Worm (Caenorhabditis elegans) whole organism, young adult: ENCODE results near the gene emb-4.
A peak's percentile ranks its signal among the peaks of the same experiment; 100 is the strongest.

Experiments
- B0261.1 ChIP-seq: sonication (generic microtip); optimal IDR thresholded peaks from 2 replicates; lab custom pipeline; 2016; ENCODE audit warnings: mild to moderate bottlenecking, missing genetic modification characterization, moderate library complexity, missing compliant biosample characterization
- C06A6.2 ChIP-seq: fragments of 200-800 bp; sonication (Bioruptor generic); conservative IDR thresholded peaks from 2 replicates; pipeline ENCODE4 v1.3.6; 2022; ENCODE audit warnings: missing genetic modification characterization, missing compliant biosample characterization
- C17E4.6 ChIP-seq: fragments of 200-800 bp; sonication (Bioruptor generic); IDR thresholded peaks from 2 replicates; pipeline ENCODE4 v1.3.6; 2022; ENCODE audit warnings: missing genetic modification reagents, missing genetic modification characterization, missing compliant biosample characterization
- F33H1.4 ChIP-seq: fragments of 200-800 bp; sonication (Bioruptor generic); IDR thresholded peaks from 2 replicates; pipeline ENCODE4 v1.3.6; 2022; ENCODE audit warnings: missing genetic modification reagents, missing genetic modification characterization, missing compliant biosample characterization
- F49E8.2 ChIP-seq: sonication (generic microtip); optimal IDR thresholded peaks from 3 replicates; lab custom pipeline; 2017; ENCODE audit warnings: missing genetic modification characterization, mild to moderate bottlenecking, missing compliant biosample characterization, antibody characterized with exemption, moderate library complexity; ENCODE audit not compliant: insufficient read depth
- K12H6.12 ChIP-seq: fragments of 200-800 bp; sonication (Bioruptor generic); optimal IDR thresholded peaks from 2 replicates; lab custom pipeline; 2018; ENCODE audit warnings: mild to moderate bottlenecking, missing genetic modification characterization, missing compliant biosample characterization
- Y56A3A.18 ChIP-seq: fragments of 200-800 bp; sonication (Bioruptor generic); IDR thresholded peaks from 2 replicates; pipeline ENCODE4 v1.3.6; 2022; ENCODE audit warnings: missing genetic modification reagents, missing genetic modification characterization, missing compliant biosample characterization
- ama-1 ChIP-seq, 3 experiments: fragments of 150-350 bp in 1 of 3; sonication (generic microtip) in 2 of 3; optimal IDR thresholded peaks; 2 replicates each; lab custom pipeline; 2014 to 2018; ENCODE audit warnings: missing biosample characterization in 2 of 3, missing genetic modification characterization in 2 of 3, missing genetic modification reagents in 2 of 3
- aptf-3 ChIP-seq: fragments of 200-800 bp; sonication (Bioruptor generic); IDR thresholded peaks from 2 replicates; pipeline ENCODE4 v1.3.6; 2022; ENCODE audit warnings: missing genetic modification characterization, missing compliant biosample characterization
- ccch-3 ChIP-seq: fragments of 200-800 bp; sonication (Bioruptor generic); optimal IDR thresholded peaks from 2 replicates; lab custom pipeline; 2018; ENCODE audit warnings: mild to moderate bottlenecking, missing genetic modification characterization, missing compliant biosample characterization
- cebp-1 ChIP-seq, 2 experiments: fragments of 200-800 bp in 1 of 2; sonication (Bioruptor generic) in 1 of 2; sonication (generic microtip) in 1 of 2; IDR thresholded peaks in 1 of 2; optimal IDR thresholded peaks in 1 of 2; 2 replicates each; pipeline versions ENCODE4 v1.3.6 to Lab custom; 2017 to 2022; ENCODE audit warnings: missing compliant biosample characterization in 2 of 2, missing genetic modification characterization in 2 of 2, mild to moderate bottlenecking in 1 of 2, missing genetic modification reagents in 1 of 2, moderate library complexity in 1 of 2
- ceh-27 ChIP-seq: fragments of 200-800 bp; sonication (Bioruptor generic); optimal IDR thresholded peaks from 2 replicates; lab custom pipeline; 2018; ENCODE audit warnings: mild to moderate bottlenecking, missing genetic modification characterization, moderate library complexity, missing compliant biosample characterization
- chd-7 ChIP-seq: sonication (generic microtip); optimal IDR thresholded peaks from 2 replicates; lab custom pipeline; 2016; ENCODE audit warnings: mild to moderate bottlenecking, missing genetic modification characterization, moderate library complexity, missing compliant biosample characterization
- efl-1 ChIP-seq: fragments of 150-350 bp; optimal IDR thresholded peaks from 2 replicates; lab custom pipeline; 2014; ENCODE audit warnings: missing biosample characterization, missing genetic modification reagents, missing genetic modification characterization
- hmg-1.2 ChIP-seq: fragments of 200-800 bp; sonication (Bioruptor generic); IDR thresholded peaks from 2 replicates; pipeline ENCODE4 v1.3.6; 2022; ENCODE audit warnings: missing genetic modification reagents, missing genetic modification characterization, missing compliant biosample characterization
- let-526 ChIP-seq: fragments of 200-800 bp; sonication (Bioruptor generic); IDR thresholded peaks from 2 replicates; pipeline ENCODE4 v1.3.6; 2022; ENCODE audit warnings: missing genetic modification reagents, missing genetic modification characterization, missing compliant biosample characterization
- lin-35 ChIP-seq, 3 experiments: fragments of 150-350 bp in 2 of 3; sonication (generic microtip) in 1 of 3; optimal IDR thresholded peaks; 2 replicates each; lab custom pipeline; 2014 to 2018; ENCODE audit warnings: missing biosample characterization in 3 of 3, missing genetic modification characterization in 3 of 3, missing genetic modification reagents in 3 of 3
- mxl-1 ChIP-seq: sonication (generic microtip); optimal IDR thresholded peaks from 2 replicates; lab custom pipeline; 2016; ENCODE audit warnings: missing genetic modification characterization, missing compliant biosample characterization
- nhr-120 ChIP-seq: fragments of 200-800 bp; sonication (Bioruptor generic); IDR thresholded peaks from 2 replicates; pipeline ENCODE4 v1.3.6; 2022; ENCODE audit warnings: missing genetic modification characterization, missing compliant biosample characterization
- nhr-80 ChIP-seq: sonication (generic microtip); optimal IDR thresholded peaks from 2 replicates; lab custom pipeline; 2016; ENCODE audit warnings: missing genetic modification characterization, missing compliant biosample characterization
- rcor-1 ChIP-seq: fragments of 200-800 bp; sonication (Bioruptor generic); IDR thresholded peaks from 2 replicates; pipeline ENCODE4 v1.3.6; 2022; ENCODE audit warnings: missing genetic modification reagents, missing genetic modification characterization, missing compliant biosample characterization
- snpc-1.1 ChIP-seq: sonication (generic microtip); optimal IDR thresholded peaks from 2 replicates; lab custom pipeline; 2017; ENCODE audit warnings: missing genetic modification characterization, mild to moderate bottlenecking, missing compliant biosample characterization, antibody characterized with exemption, moderate library complexity, missing genotype, missing genetic modification reagents; ENCODE audit not compliant: insufficient read depth
- snpc-3.4 ChIP-seq: sonication (generic microtip); optimal IDR thresholded peaks from 2 replicates; lab custom pipeline; 2017; ENCODE audit warnings: missing genetic modification characterization, mild to moderate bottlenecking, missing compliant biosample characterization, antibody characterized with exemption, moderate library complexity, missing genotype, missing genetic modification reagents
- snpc-4 ChIP-seq, 5 experiments: fragments of 150-350 bp in 1 of 5; sonication (generic microtip) in 4 of 5; optimal IDR thresholded peaks; 2 replicates each; lab custom pipeline; 2014 to 2018; ENCODE audit warnings: missing genetic modification characterization in 5 of 5, missing biosample characterization in 3 of 5, antibody characterized with exemption in 2 of 5, mild to moderate bottlenecking in 2 of 5, missing compliant biosample characterization in 2 of 5, missing genotype in 2 of 5, moderate library complexity in 2 of 5, missing genetic modification reagents in 1 of 5
- sptf-2 ChIP-seq: fragments of 200-800 bp; sonication (Bioruptor generic); optimal IDR thresholded peaks from 2 replicates; lab custom pipeline; 2018; ENCODE audit warnings: mild to moderate bottlenecking, missing genetic modification characterization, missing compliant biosample characterization
- tlf-1 ChIP-seq: fragments of 200-800 bp; sonication (Bioruptor generic); optimal IDR thresholded peaks from 2 replicates; lab custom pipeline; 2018; ENCODE audit warnings: mild to moderate bottlenecking, missing genetic modification characterization, missing compliant biosample characterization
- zfh-2 ChIP-seq: fragments of 200-800 bp; sonication (Bioruptor generic); conservative IDR thresholded peaks from 2 replicates; pipeline ENCODE4 v1.3.6; 2022; ENCODE audit warnings: missing genetic modification reagents, missing genetic modification characterization, missing compliant biosample characterization
- ztf-26 ChIP-seq: sonication (generic microtip); optimal IDR thresholded peaks from 2 replicates; lab custom pipeline; 2017; ENCODE audit warnings: missing genetic modification characterization, missing compliant biosample characterization
- ztf-3 ChIP-seq: fragments of 200-800 bp; sonication (Bioruptor generic); optimal IDR thresholded peaks from 2 replicates; lab custom pipeline; 2018; ENCODE audit warnings: mild to moderate bottlenecking, missing genetic modification characterization, missing compliant biosample characterization

emb-4 gene

DNA sequence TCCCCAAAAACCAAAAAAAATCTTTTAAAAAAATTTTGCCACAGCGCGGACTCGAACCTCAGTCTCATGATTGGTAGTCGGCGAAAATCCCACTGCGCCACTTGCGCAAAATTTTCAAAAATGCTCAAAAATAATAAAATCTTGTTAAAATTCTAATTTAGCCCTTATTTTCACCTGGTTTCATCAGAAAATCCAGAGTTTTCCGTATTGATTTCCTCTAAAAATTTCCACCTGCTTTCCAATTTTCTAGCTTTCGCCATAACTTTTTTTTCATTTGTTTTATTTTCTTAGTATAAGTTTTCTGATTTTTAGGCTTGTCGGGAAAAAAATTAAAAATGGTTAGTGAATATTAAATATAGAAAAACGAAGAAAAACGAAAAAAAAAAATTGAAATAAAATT, 67.4 kb downstream of the emb-4 start:
- TF ChIP-seq chd-7 (tag; lab: Kevin White, UChicago) (no peak), C17E4.6 (GFP tag; lab: Robert Waterston, UW) (no peak)

DNA sequence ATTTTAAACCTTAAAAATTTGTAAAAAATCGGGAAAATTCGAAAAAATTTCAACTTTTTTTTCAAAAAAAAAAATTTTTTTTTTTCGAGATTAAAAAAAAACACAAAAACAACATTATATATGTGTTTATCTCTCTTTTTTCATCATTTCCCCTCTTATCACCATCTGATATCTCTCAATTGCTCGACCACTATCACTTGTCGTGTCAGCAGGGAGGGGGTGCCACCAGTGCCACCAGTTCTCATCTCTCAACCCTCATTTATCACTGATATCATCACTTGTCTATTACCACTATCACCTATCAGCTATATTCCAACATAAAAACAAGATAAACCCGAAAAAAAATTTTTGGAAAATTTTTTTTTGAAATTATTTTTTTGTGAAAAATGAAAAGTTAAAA, 68.3 kb downstream of the emb-4 start:
- peak; percentile 5 for TF ChIP-seq nhr-80
- no peak for TF ChIP-seq ccch-3 (GFP tag; lab: Kevin White, UChicago)
- TF ChIP-seq, all 124 proteins: peak for 1

DNA sequence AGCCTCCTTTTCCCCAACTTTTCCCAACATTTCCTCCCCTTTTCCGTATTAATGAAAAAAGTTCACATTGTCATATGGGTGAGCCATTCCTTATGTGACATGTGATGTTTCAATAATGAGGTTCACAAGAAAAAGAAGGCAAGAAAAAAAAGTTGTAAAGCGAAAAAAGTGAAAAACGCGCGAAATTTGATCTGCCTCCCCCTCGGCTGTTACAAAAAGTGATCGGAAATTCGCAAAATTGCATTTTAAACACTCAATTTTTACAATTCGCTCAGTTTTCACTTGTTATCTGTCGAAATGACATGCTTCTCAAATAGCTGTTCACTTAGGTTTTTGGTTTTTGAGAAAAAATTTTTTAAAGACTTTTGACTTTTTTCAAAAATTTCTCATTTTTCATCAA, 73.2 kb downstream of the emb-4 start:
- TF ChIP-seq ama-1 (optimal IDR thresholded peaks at IDR 0.05; lab: Kevin White, UChicago) (no peak), ama-1 (GFP tag; optimal IDR thresholded peaks at IDR 0.05; lab: Kevin White, UChicago) (no peak), snpc-1.1 (no peak), K12H6.12 (tag; lab: Kevin White, UChicago) (no peak), lin-35 (GFP tag; optimal IDR thresholded peaks at IDR 0.05; lab: Kevin White, UChicago) (no peak), ceh-27 (GFP tag; lab: Kevin White, UChicago) (no peak), ztf-26 (tag; lab: Kevin White, UChicago) (no peak), nhr-120 (GFP tag; lab: Robert Waterston, UW) (no peak), rcor-1 (no peak), zfh-2 (GFP tag; lab: Robert Waterston, UW) (no peak), mxl-1 (tag; lab: Kevin White, UChicago) (no peak), cebp-1 (GFP tag; IDR thresholded peaks at IDR 0.05; lab: Robert Waterston, UW) (no peak), cebp-1 (tag; optimal IDR thresholded peaks at IDR 0.05; lab: Kevin White, UChicago) (no peak), ztf-3 (no peak)
- TF ChIP-seq, all 124 proteins: peak for 0

DNA sequence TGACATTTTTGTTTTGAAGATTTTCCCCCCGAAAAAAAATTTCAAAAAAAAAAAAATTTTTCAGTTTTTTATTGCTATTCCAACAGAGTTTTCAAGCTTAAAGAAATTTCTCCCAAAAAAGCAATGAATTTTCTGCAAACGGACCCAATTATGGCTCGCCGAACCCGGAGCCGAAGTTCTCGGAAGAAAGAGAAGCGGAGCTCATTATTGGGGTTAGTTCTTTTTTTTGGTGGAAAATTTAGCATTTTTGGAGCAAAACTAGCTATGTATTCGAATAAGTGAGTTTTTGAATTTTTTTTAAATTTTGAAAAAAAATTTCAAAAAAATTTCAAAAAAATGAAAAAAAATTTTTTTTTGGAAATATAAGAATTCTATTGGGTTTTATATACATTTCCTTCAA, 75.1 kb downstream of the emb-4 start, which contains the start of gene ncs-5:
TSS of gene ncs-5 (plus strand) at position 124 of the 400 bp plus-strand sequence.
- TF ChIP-seq F33H1.4 (GFP tag; lab: Robert Waterston, UW) (no peak), hmg-1.2 (GFP tag; lab: Robert Waterston, UW) (no peak), snpc-3.4 (tag; lab: Kevin White, UChicago) (no peak), aptf-3 (no peak), snpc-4 (GFP tag; optimal IDR thresholded peaks at IDR 0.05; lab: Kevin White, UChicago) (no peak), snpc-4 (tag; optimal IDR thresholded peaks at IDR 0.05; lab: Kevin White, UChicago) (no peak), B0261.1 (no peak)

ce11 chrV:18811360-18811759, 83.4 kb downstream of the emb-4 start, which contains the start of gene C54E10.7:
C54E10.7 (plus strand) TSS chrV:18811660.
- no peak for TF ChIP-seq C06A6.2 (GFP tag; lab: Robert Waterston, UW)

DNA sequence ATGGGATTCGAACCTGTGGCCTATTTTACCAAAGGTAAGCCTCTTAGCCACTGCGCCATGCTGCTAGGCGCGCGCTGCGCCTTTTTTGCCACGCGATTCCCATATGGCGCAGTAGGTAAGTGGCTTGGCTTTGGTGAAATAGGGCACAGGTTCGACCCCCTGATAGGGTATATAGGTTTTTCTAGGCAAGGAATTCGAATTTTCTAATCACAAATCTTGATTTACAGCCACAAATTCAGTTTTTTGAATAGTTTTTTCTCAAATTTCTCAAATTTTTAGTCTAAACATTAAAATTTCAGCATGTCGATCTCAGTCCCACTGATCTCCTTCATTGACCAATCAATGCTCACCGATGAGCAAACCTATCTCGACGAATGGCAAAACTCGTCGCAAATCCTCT, 84.1 kb downstream of the emb-4 start, which contains the start of gene C54E10.3:
TSS of gene C54E10.3 (plus strand) at position 301 of the 400 bp plus-strand sequence.
- no peak for TF ChIP-seq Y56A3A.18
- no peak for TF ChIP-seq sptf-2
- TF ChIP-seq aptf-3, result no peak
- TF ChIP-seq snpc-3.4 (tag; lab: Kevin White, UChicago), result no peak
- TF ChIP-seq snpc-1.1, result no peak
- no peak for TF ChIP-seq efl-1 (GFP tag; lab: Kevin White, UChicago)
- TF ChIP-seq ceh-27 (GFP tag; lab: Kevin White, UChicago), result no peak
- TF ChIP-seq F49E8.2 (tag; lab: Kevin White, UChicago), result no peak
- no peak for TF ChIP-seq tlf-1
- no peak for TF ChIP-seq let-526 (GFP tag; lab: Robert Waterston, UW)
